Worm (Caenorhabditis elegans) whole organism, L3 larva: ENCODE measurements around the gene clec-37.

Experiments used
- ZK546.5 ChIP-seq: sonication (generic microtip); optimal IDR thresholded peaks from 2 replicates; lab custom pipeline; 2017; ENCODE audit warnings: missing biosample characterization, missing genetic modification characterization
- ama-1 ChIP-seq: fragments of 150-350 bp; optimal IDR thresholded peaks from 2 replicates; lab custom pipeline; 2018
- daf-12 ChIP-seq: fragments of 150-350 bp; optimal IDR thresholded peaks from 2 replicates; lab custom pipeline; 2014; ENCODE audit warnings: missing biosample characterization, missing genetic modification reagents, missing genetic modification characterization
- elt-1 ChIP-seq: fragments of 150-350 bp; optimal IDR thresholded peaks from 2 replicates; lab custom pipeline; 2014; ENCODE audit warnings: missing biosample characterization, missing genetic modification characterization
- hmg-11 ChIP-seq: sonication (generic microtip); optimal IDR thresholded peaks from 2 replicates; lab custom pipeline; 2016; ENCODE audit warnings: missing genetic modification characterization, missing compliant biosample characterization
- mml-1 ChIP-seq: fragments of 150-350 bp; sonication (generic microtip); optimal IDR thresholded peaks from 3 replicates; lab custom pipeline; 2014; ENCODE audit warnings: missing biosample characterization, missing genetic modification characterization
- nhr-76 ChIP-seq: fragments of 150-350 bp; sonication (generic microtip); optimal IDR thresholded peaks from 5 replicates; lab custom pipeline; 2014; ENCODE audit warnings: missing biosample characterization, missing genetic modification characterization
- sea-2 ChIP-seq: fragments of 150-350 bp; sonication (generic microtip); optimal IDR thresholded peaks from 4 replicates; lab custom pipeline; 2014; ENCODE audit warnings: missing biosample characterization, missing genetic modification reagents, missing genetic modification characterization
- snpc-4 ChIP-seq: fragments of 150-350 bp; optimal IDR thresholded peaks from 2 replicates; lab custom pipeline; 2014; ENCODE audit warnings: missing biosample characterization, missing genetic modification characterization
- tbx-2 ChIP-seq: sonication (generic microtip); optimal IDR thresholded peaks from 2 replicates; lab custom pipeline; 2016; ENCODE audit warnings: mild to moderate bottlenecking, missing genetic modification characterization, missing compliant biosample characterization
- unc-39 ChIP-seq: sonication (generic microtip); optimal IDR thresholded peaks from 4 replicates; lab custom pipeline; 2017; ENCODE audit warnings: missing biosample characterization, missing genetic modification characterization

DNA sequence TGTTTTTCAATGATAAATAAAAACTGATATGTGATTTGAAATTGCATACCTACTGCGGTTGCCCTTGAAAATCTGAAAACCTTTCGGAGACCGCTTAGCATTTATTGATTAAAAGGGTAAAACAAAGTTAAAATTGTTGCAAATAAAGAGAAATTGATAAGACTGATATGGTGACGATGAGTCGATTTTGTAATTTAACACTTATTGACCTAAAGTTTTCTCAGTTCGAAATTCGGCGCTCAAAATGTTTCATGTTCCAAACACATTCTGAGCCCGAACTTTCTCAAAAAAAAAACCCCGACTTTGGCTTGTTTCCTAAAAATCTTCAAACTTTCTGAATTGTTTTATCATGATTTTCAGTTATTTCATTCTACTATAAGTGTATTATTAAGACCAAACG, 10.9 kb downstream of the clec-37 start, which contains the start of gene clec-40:
- TF ChIP-seq nhr-76 (tag; lab: Kevin White, UChicago) = no peak
- TF ChIP-seq elt-1 (tag; lab: Kevin White, UChicago) = no peak
- TF ChIP-seq snpc-4 (tag; lab: Kevin White, UChicago) = no peak
- TF ChIP-seq mml-1 (tag; lab: Kevin White, UChicago) = no peak
- TF ChIP-seq ZK546.5 (tag; lab: Kevin White, UChicago) = no peak
- TF ChIP-seq unc-39 (tag; lab: Kevin White, UChicago) = no peak
- TF ChIP-seq daf-12 (tag; lab: Kevin White, UChicago) = no peak
- TF ChIP-seq ama-1 = no peak
- no peak for TF ChIP-seq tbx-2 (tag; lab: Kevin White, UChicago)
- no peak for TF ChIP-seq hmg-11
- no peak for TF ChIP-seq sea-2 (GFP tag; lab: Kevin White, UChicago)
